Fruit fly (Drosophila melanogaster) whole organism, embryonic: ENCODE measurements around the gene CG17470.

Experiments
- Asciz ChIP-seq: fragments of 200-800 bp; sonication (Bioruptor generic); optimal IDR thresholded peaks from 2 replicates; lab custom pipeline; 2017; ENCODE audit warnings: missing biosample characterization, mild to moderate bottlenecking, missing genetic modification characterization, missing genetic modification reagents
- CG1647 ChIP-seq: fragments of 200-800 bp; sonication (Bioruptor generic); optimal IDR thresholded peaks from 3 replicates; lab custom pipeline; 2016; ENCODE audit warnings: missing biosample characterization, missing genetic modification characterization
- CG8765 ChIP-seq: fragments of 200-800 bp; sonication (Bioruptor generic); IDR thresholded peaks from 2 replicates; pipeline ENCODE4 v1.3.6; 2022; ENCODE audit warnings: missing biosample characterization, missing genetic modification characterization
- CTCF ChIP-seq: fragments of 200-800 bp; sonication (Bioruptor generic); optimal IDR thresholded peaks from 2 replicates; lab custom pipeline; 2017; ENCODE audit warnings: missing biosample characterization, mild to moderate bottlenecking, missing genetic modification characterization, moderate library complexity
- al ChIP-seq: fragments of 200-800 bp; sonication (Bioruptor generic); IDR thresholded peaks from 2 replicates; pipeline ENCODE4 v1.3.6; 2022; ENCODE audit warnings: missing biosample characterization, missing genetic modification characterization
- jing ChIP-seq: fragments of 200-800 bp; sonication (Bioruptor generic); optimal IDR thresholded peaks from 2 replicates; lab custom pipeline; 2018; ENCODE audit warnings: missing biosample characterization, mild to moderate bottlenecking, missing genetic modification characterization

- no peak for TF ChIP-seq CG8765 (GFP tag; lab: Robert Waterston, UW)
- TF ChIP-seq CTCF (GFP tag; lab: Kevin White, UChicago): no peak
- no peak for TF ChIP-seq CG1647 (GFP tag; lab: Kevin White, UChicago)
- TF ChIP-seq al (GFP tag; lab: Robert Waterston, UW): no peak
- TF ChIP-seq Asciz: no peak
- TF ChIP-seq jing (GFP tag; lab: Kevin White, UChicago): no peak
Measured at dm6 chr2L:20597744-20598143, 45.3 kb downstream of the CG17470 start.
